Fruit fly (Drosophila melanogaster) whole organism: ENCODE data around the gene CG31157.

Experiments used
- Dll ChIP-seq: fragments of >200 bp; optimal IDR thresholded peaks from 2 replicates; lab custom pipeline; 2017
- EcR ChIP-seq, 2 experiments: fragments of >200 bp; optimal IDR thresholded peaks; 2 replicates each; lab custom pipeline; 2017; ENCODE audit warnings: missing biosample characterization in 2 of 2, missing genetic modification characterization in 2 of 2, missing genetic modification reagents in 2 of 2
- psq ChIP-seq: fragments of >200 bp; optimal IDR thresholded peaks from 2 replicates; lab custom pipeline; 2017

dm6 chr3R:13032323-13032722 is 15.2 kb upstream of the CG31157 start, which contains the start of gene ry:
- TF ChIP-seq psq (lab: Kevin White, UChicago) (no peak), EcR (GFP tag; optimal IDR thresholded peaks at IDR 0.05; lab: Kevin White, UChicago) (no peak), Dll (no peak)
